Fruit fly (Drosophila melanogaster) whole organism, pupa: ENCODE data around the gene CG43288.

ENCODE experiments used
- CG10348 ChIP-seq: fragments of 200-800 bp; sonication (Bioruptor generic); IDR thresholded peaks from 2 replicates; pipeline ENCODE4 v1.3.6; 2022; ENCODE audit warnings: missing biosample characterization, missing genetic modification characterization
- CG12605 ChIP-seq: fragments of 200-800 bp; sonication (Bioruptor generic); IDR thresholded peaks from 2 replicates; pipeline ENCODE4 v1.3.6; 2022; ENCODE audit warnings: missing biosample characterization, missing genetic modification characterization
- CG13204 ChIP-seq: fragments of 200-800 bp; sonication (Bioruptor generic); optimal IDR thresholded peaks from 2 replicates; lab custom pipeline; 2018; ENCODE audit warnings: missing biosample characterization, mild to moderate bottlenecking, missing genetic modification characterization, moderate library complexity
- CG15710 ChIP-seq: fragments of 200-800 bp; sonication (Bioruptor generic); optimal IDR thresholded peaks from 2 replicates; lab custom pipeline; 2018; ENCODE audit warnings: missing biosample characterization, mild to moderate bottlenecking, missing genetic modification characterization, moderate library complexity
- CG17806 ChIP-seq: fragments of 200-800 bp; sonication (Bioruptor generic); optimal IDR thresholded peaks from 2 replicates; lab custom pipeline; 2018; ENCODE audit warnings: missing biosample characterization, mild to moderate bottlenecking, missing genetic modification characterization, moderate library complexity
- CG32121 ChIP-seq: fragments of 200-800 bp; sonication (Bioruptor generic); IDR thresholded peaks from 2 replicates; pipeline ENCODE4 v1.3.6; 2022; ENCODE audit warnings: missing biosample characterization, missing genetic modification characterization
- CG34367 ChIP-seq: fragments of 200-800 bp; sonication (Bioruptor generic); optimal IDR thresholded peaks from 2 replicates; lab custom pipeline; 2018; ENCODE audit warnings: missing biosample characterization, mild to moderate bottlenecking, missing genetic modification characterization
- D1 ChIP-seq: fragments of 200-800 bp; sonication (Bioruptor generic); optimal IDR thresholded peaks from 2 replicates; lab custom pipeline; 2018; ENCODE audit warnings: missing biosample characterization, mild to moderate bottlenecking, missing genetic modification characterization, moderate library complexity
- Ets98B ChIP-seq: fragments of 200-800 bp; sonication (Bioruptor generic); IDR thresholded peaks from 2 replicates; pipeline ENCODE4 v1.3.6; 2022; ENCODE audit warnings: missing biosample characterization, missing genetic modification characterization
- Pif1A ChIP-seq: fragments of 200-800 bp; sonication (Bioruptor generic); optimal IDR thresholded peaks from 3 replicates; lab custom pipeline; 2016; ENCODE audit warnings: missing biosample characterization, missing genetic modification characterization
- Pif1B ChIP-seq: fragments of 200-800 bp; sonication (Bioruptor generic); optimal IDR thresholded peaks from 3 replicates; lab custom pipeline; 2016; ENCODE audit warnings: missing biosample characterization, missing genetic modification characterization
- fd96Ca ChIP-seq: fragments of 200-800 bp; sonication (Bioruptor generic); IDR thresholded peaks from 3 replicates; pipeline ENCODE4 v1.3.6; 2022; ENCODE audit warnings: missing biosample characterization, missing genetic modification characterization

dm6 chrX:4173381-4173780, 39.4 kb upstream of the CG43288 start:
- TF ChIP-seq CG10348 (GFP tag; lab: Robert Waterston, UW) (no peak), CG34367 (tag; lab: Kevin White, UChicago) (no peak), Pif1A (GFP tag; lab: Kevin White, UChicago) (no peak), CG17806 (tag; lab: Kevin White, UChicago) (no peak), Pif1B (GFP tag; lab: Kevin White, UChicago) (no peak), Ets98B (GFP tag; lab: Robert Waterston, UW) (no peak), D1 (no peak), fd96Ca (GFP tag; lab: Robert Waterston, UW) (no peak), CG32121 (no peak), CG13204 (GFP tag; lab: Kevin White, UChicago) (no peak), CG15710 (tag; lab: Kevin White, UChicago) (no peak), CG12605 (GFP tag; lab: Robert Waterston, UW) (no peak)
